Worm (Caenorhabditis elegans) whole organism, L2 larva: ENCODE results near the gene ddx-23.

Experiments
- C34F6.9 ChIP-seq: fragments of 150-350 bp; optimal IDR thresholded peaks from 2 replicates; lab custom pipeline; 2014; ENCODE audit warnings: missing biosample characterization, missing genetic modification characterization
- F13H6.1 ChIP-seq: sonication (generic microtip); optimal IDR thresholded peaks from 2 replicates; lab custom pipeline; 2016; ENCODE audit warnings: missing genetic modification characterization, missing compliant biosample characterization
- R02D3.7 ChIP-seq: fragments of 150-350 bp; optimal IDR thresholded peaks from 2 replicates; lab custom pipeline; 2014; ENCODE audit warnings: missing biosample characterization, missing genetic modification characterization
- Y55F3AM.14 ChIP-seq: fragments of 200-800 bp; sonication (Bioruptor generic); optimal IDR thresholded peaks from 2 replicates; lab custom pipeline; 2018; ENCODE audit warnings: mild to moderate bottlenecking, missing genetic modification characterization, missing compliant biosample characterization
- ZK546.5 ChIP-seq: sonication (generic microtip); optimal IDR thresholded peaks from 2 replicates; lab custom pipeline; 2017; ENCODE audit warnings: missing biosample characterization, missing genetic modification characterization
- alr-1 ChIP-seq: fragments of 150-350 bp; optimal IDR thresholded peaks from 2 replicates; lab custom pipeline; 2014; ENCODE audit warnings: missing biosample characterization, missing genetic modification characterization
- aly-2 ChIP-seq: fragments of 150-350 bp; optimal IDR thresholded peaks from 2 replicates; lab custom pipeline; 2014; ENCODE audit warnings: missing biosample characterization, missing genetic modification characterization
- ama-1 ChIP-seq: fragments of 150-350 bp; optimal IDR thresholded peaks from 2 replicates; lab custom pipeline; 2018; ENCODE audit warnings: inconsistent platforms
- blmp-1 ChIP-seq: sonication (generic microtip); optimal IDR thresholded peaks from 2 replicates; lab custom pipeline; 2017; ENCODE audit warnings: missing genetic modification characterization, mild to moderate bottlenecking, missing compliant biosample characterization, antibody characterized with exemption, moderate library complexity; ENCODE audit not compliant: insufficient read depth
- ceh-16 ChIP-seq: fragments of 150-350 bp; optimal IDR thresholded peaks from 2 replicates; lab custom pipeline; 2014; ENCODE audit warnings: missing biosample characterization, missing genetic modification characterization
- ceh-82 ChIP-seq: fragments of 150-350 bp; optimal IDR thresholded peaks from 2 replicates; lab custom pipeline; 2014; ENCODE audit warnings: missing biosample characterization, missing genetic modification characterization
- crh-2 ChIP-seq: sonication (generic microtip); optimal IDR thresholded peaks from 2 replicates; lab custom pipeline; 2017; ENCODE audit warnings: missing biosample characterization, missing genetic modification characterization
- dmd-4 ChIP-seq: sonication (generic microtip); optimal IDR thresholded peaks from 2 replicates; lab custom pipeline; 2017; ENCODE audit warnings: missing biosample characterization, missing genetic modification characterization
- egl-27 ChIP-seq: sonication (generic microtip); optimal IDR thresholded peaks from 3 replicates; lab custom pipeline; 2017; ENCODE audit warnings: missing biosample characterization, missing genetic modification reagents, missing genetic modification characterization
- elt-1 ChIP-seq: fragments of 150-350 bp; optimal IDR thresholded peaks from 2 replicates; lab custom pipeline; 2014; ENCODE audit warnings: missing biosample characterization, missing genetic modification characterization
- elt-3 ChIP-seq: sonication (generic microtip); optimal IDR thresholded peaks from 2 replicates; lab custom pipeline; 2017; ENCODE audit warnings: missing biosample characterization, missing genetic modification characterization
- fos-1 ChIP-seq: fragments of 150-350 bp; optimal IDR thresholded peaks from 2 replicates; lab custom pipeline; 2014; ENCODE audit warnings: missing biosample characterization, missing genetic modification characterization
- gmeb-1 ChIP-seq: fragments of 150-350 bp; optimal IDR thresholded peaks from 2 replicates; lab custom pipeline; 2014; ENCODE audit warnings: missing biosample characterization, missing genetic modification characterization
- lin-11 ChIP-seq: fragments of 150-350 bp; sonication (generic microtip); optimal IDR thresholded peaks from 2 replicates; lab custom pipeline; 2014; ENCODE audit warnings: missing biosample characterization, missing genetic modification characterization, inconsistent platforms, mixed read lengths
- lin-13 ChIP-seq: fragments of 150-350 bp; optimal IDR thresholded peaks from 2 replicates; lab custom pipeline; 2014; ENCODE audit warnings: missing biosample characterization, missing genetic modification reagents, missing genetic modification characterization
- lin-39 ChIP-seq: fragments of 150-350 bp; optimal IDR thresholded peaks from 2 replicates; lab custom pipeline; 2014; ENCODE audit warnings: missing biosample characterization, missing genetic modification reagents, missing genetic modification characterization
- lsy-2 ChIP-seq, 2 experiments: fragments of 150-350 bp in 1 of 2; sonication (generic microtip) in 1 of 2; optimal IDR thresholded peaks; 2 replicates each; lab custom pipeline; 2014 to 2017; ENCODE audit warnings: missing biosample characterization in 2 of 2, missing genetic modification characterization in 2 of 2
- mab-5 ChIP-seq: fragments of 150-350 bp; optimal IDR thresholded peaks from 2 replicates; lab custom pipeline; 2014; ENCODE audit warnings: missing biosample characterization, missing genetic modification characterization
- mbf-1 ChIP-seq: sonication (generic microtip); optimal IDR thresholded peaks from 2 replicates; lab custom pipeline; 2017; ENCODE audit warnings: missing biosample characterization, missing genetic modification characterization
- mdl-1 ChIP-seq, 2 experiments: fragments of 150-350 bp in 1 of 2; sonication (generic microtip) in 1 of 2; optimal IDR thresholded peaks; 2 replicates each; lab custom pipeline; 2017; ENCODE audit warnings: missing biosample characterization in 2 of 2, missing genetic modification characterization in 2 of 2
- nhr-10 ChIP-seq: sonication (generic microtip); optimal IDR thresholded peaks from 2 replicates; lab custom pipeline; 2017; ENCODE audit warnings: missing biosample characterization, missing genetic modification characterization
- nhr-11 ChIP-seq: fragments of 150-350 bp; optimal IDR thresholded peaks from 2 replicates; lab custom pipeline; 2014; ENCODE audit warnings: missing biosample characterization, missing genetic modification characterization
- nhr-12 ChIP-seq: fragments of 150-350 bp; optimal IDR thresholded peaks from 2 replicates; lab custom pipeline; 2014; ENCODE audit warnings: missing biosample characterization, missing genetic modification characterization
- nhr-129 ChIP-seq: fragments of 150-350 bp; optimal IDR thresholded peaks from 2 replicates; lab custom pipeline; 2014; ENCODE audit warnings: missing biosample characterization, missing genetic modification characterization
- nhr-21 ChIP-seq: fragments of 150-350 bp; optimal IDR thresholded peaks from 2 replicates; lab custom pipeline; 2014; ENCODE audit warnings: missing biosample characterization, missing genetic modification characterization
- nhr-237 ChIP-seq: fragments of 150-350 bp; optimal IDR thresholded peaks from 2 replicates; lab custom pipeline; 2014; ENCODE audit warnings: missing biosample characterization, missing genetic modification characterization
- nhr-25 ChIP-seq: fragments of 150-350 bp; sonication (generic microtip); optimal IDR thresholded peaks from 3 replicates; lab custom pipeline; 2014; ENCODE audit warnings: missing biosample characterization, missing genetic modification characterization
- nhr-6 ChIP-seq: fragments of 150-350 bp; optimal IDR thresholded peaks from 2 replicates; lab custom pipeline; 2014; ENCODE audit warnings: missing biosample characterization, missing genetic modification characterization
- peb-1 ChIP-seq: fragments of 150-350 bp; optimal IDR thresholded peaks from 2 replicates; lab custom pipeline; 2014; ENCODE audit warnings: missing biosample characterization, missing genetic modification characterization
- sem-4 ChIP-seq: fragments of 150-350 bp; optimal IDR thresholded peaks from 2 replicates; lab custom pipeline; 2014; ENCODE audit warnings: missing biosample characterization, missing genetic modification reagents, missing genetic modification characterization
- skn-1 ChIP-seq: sonication (generic microtip); optimal IDR thresholded peaks from 2 replicates; lab custom pipeline; 2017; ENCODE audit warnings: missing biosample characterization, missing genetic modification characterization
- sma-3 ChIP-seq: sonication (generic microtip); optimal IDR thresholded peaks from 2 replicates; lab custom pipeline; 2016; ENCODE audit warnings: missing genetic modification reagents, missing genetic modification characterization, missing compliant biosample characterization
- sma-9 ChIP-seq, 2 experiments: fragments of 150-350 bp in 1 of 2; sonication (generic microtip) in 1 of 2; optimal IDR thresholded peaks; 2 replicates each; lab custom pipeline; 2014 to 2016; ENCODE audit warnings: missing genetic modification characterization in 2 of 2, mild to moderate bottlenecking in 1 of 2, missing biosample characterization in 1 of 2, missing compliant biosample characterization in 1 of 2, missing genetic modification reagents in 1 of 2, moderate library complexity in 1 of 2
- snpc-4 ChIP-seq: fragments of 150-350 bp; optimal IDR thresholded peaks from 2 replicates; lab custom pipeline; 2014; ENCODE audit warnings: missing biosample characterization, missing genetic modification characterization
- unc-39 ChIP-seq: fragments of 150-350 bp; optimal IDR thresholded peaks from 2 replicates; lab custom pipeline; 2014; ENCODE audit warnings: missing biosample characterization, missing genetic modification characterization
- unc-55 ChIP-seq: fragments of 150-350 bp; sonication (generic microtip); optimal IDR thresholded peaks from 3 replicates; lab custom pipeline; 2014; ENCODE audit warnings: missing biosample characterization, missing genetic modification reagents, missing genetic modification characterization
- unc-62 ChIP-seq: fragments of 150-350 bp; optimal IDR thresholded peaks from 2 replicates; lab custom pipeline; 2014; ENCODE audit warnings: missing biosample characterization, missing genetic modification reagents, missing genetic modification characterization
- zag-1 ChIP-seq: fragments of 150-350 bp; optimal IDR thresholded peaks from 2 replicates; lab custom pipeline; 2014; ENCODE audit warnings: missing biosample characterization, missing genetic modification characterization
- ztf-1 ChIP-seq: fragments of 200-800 bp; sonication (Bioruptor generic); conservative IDR thresholded peaks from 2 replicates; pipeline ENCODE4 v1.3.6; 2022; ENCODE audit warnings: missing genetic modification characterization, missing compliant biosample characterization
- ztf-11 ChIP-seq: sonication (generic microtip); optimal IDR thresholded peaks from 2 replicates; lab custom pipeline; 2017; ENCODE audit warnings: missing biosample characterization, missing genetic modification characterization
- ztf-4 ChIP-seq: fragments of 150-350 bp; optimal IDR thresholded peaks from 2 replicates; lab custom pipeline; 2014; ENCODE audit warnings: missing biosample characterization, missing genetic modification characterization

The ddx-23 gene

DNA sequence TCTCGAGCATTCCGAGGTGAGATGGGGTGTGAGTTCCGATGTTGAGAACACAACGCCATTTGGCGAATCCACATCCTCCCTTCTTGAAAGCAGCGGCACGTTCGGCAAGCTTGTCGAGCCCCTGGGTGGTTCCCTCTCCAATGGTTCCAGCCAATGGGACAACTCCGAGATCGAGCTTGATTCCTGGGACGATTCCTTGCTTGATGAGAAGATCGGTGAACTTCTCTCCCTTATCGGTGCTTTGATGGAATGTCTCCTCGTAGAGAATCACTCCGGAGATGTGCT is 22.3 kb upstream of the ddx-23 start:
- TF ChIP-seq lin-39 (tag; lab: Kevin White, UChicago) (no peak), nhr-21 (tag; lab: Kevin White, UChicago) (no peak), unc-62 (GFP tag; lab: Kevin White, UChicago) (no peak), zag-1 (no peak), nhr-11 (tag; lab: Kevin White, UChicago) (no peak), R02D3.7 (tag; lab: Kevin White, UChicago) (no peak), blmp-1 (tag; lab: Kevin White, UChicago) (no peak), nhr-25 (tag; lab: Kevin White, UChicago) (no peak), ztf-4 (tag; lab: Kevin White, UChicago) (no peak), sma-9 (GFP tag; optimal IDR thresholded peaks at IDR 0.05; lab: Kevin White, UChicago) (no peak), sma-9 (tag; optimal IDR thresholded peaks at IDR 0.05; lab: Kevin White, UChicago) (no peak), egl-27 (tag; lab: Kevin White, UChicago) (no peak), C34F6.9 (tag; lab: Kevin White, UChicago) (no peak), fos-1 (tag; lab: Kevin White, UChicago) (no peak), aly-2 (tag; lab: Kevin White, UChicago) (no peak), mbf-1 (no peak)

DNA sequence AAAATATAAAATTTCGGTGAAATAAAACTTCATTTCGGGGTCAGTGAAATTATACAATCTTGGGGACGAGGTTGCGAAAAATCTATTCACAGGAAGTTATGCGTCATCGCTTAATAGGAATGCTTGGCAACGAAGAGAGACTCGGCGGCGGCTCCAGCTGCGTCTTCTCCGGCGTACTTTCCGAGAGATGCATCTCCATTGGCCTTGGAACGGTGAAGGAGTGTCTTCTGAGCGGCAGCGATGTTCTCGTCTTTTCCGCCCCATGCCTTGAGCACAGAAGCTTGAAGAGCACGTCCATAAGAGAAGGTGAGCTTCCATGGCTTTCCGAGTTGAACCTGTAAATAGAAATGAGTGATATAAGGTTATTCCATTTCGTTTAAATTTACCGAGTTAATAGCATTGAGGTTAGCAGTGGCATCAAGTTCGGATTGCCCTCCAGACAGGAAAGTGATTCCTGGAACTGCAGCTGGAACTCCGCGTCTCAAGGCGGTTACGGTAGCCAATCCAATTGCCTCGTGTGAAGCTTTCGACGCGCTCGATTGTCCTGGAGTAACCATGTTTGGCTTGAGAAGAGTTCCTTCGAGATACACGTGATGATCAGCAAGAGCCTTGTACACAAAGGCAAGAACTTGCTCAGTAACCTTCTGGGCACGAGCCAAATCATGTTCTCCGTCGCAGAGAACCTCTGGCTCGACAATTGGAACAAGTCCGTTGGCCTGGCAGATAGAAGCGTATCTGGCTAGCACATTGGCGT is 21.8 kb upstream of the ddx-23 start:
- no peak for TF ChIP-seq ztf-1 (GFP tag; lab: Robert Waterston, UW)
- TF ChIP-seq nhr-129 (tag; lab: Kevin White, UChicago) = peak; percentile 6

DNA sequence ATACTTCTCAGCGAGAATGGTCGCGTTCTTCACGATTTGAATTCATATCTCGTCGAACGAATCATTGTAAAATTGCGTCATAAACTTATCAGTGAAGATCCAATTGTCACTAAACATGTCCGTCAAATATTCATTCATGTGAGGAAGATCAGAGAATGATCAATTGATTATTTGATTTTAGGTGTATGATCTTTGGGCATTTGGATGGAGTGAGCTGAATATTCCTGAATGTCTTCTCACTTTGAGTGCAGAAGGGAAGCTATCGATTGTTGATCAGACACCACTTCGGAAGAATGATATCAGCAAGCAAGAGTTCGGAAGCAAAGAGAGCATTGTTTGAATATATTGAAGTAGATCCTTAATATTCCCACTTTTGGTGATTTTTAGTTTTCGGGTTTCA is 21.2 kb upstream of the ddx-23 start:
- peak; percentile 96 for TF ChIP-seq nhr-21 (tag; lab: Kevin White, UChicago)
- no peak for TF ChIP-seq ztf-1 (GFP tag; lab: Robert Waterston, UW)
- TF ChIP-seq F13H6.1 (tag; lab: Kevin White, UChicago) = no peak
- TF ChIP-seq dmd-4 = no peak
- peak; percentile 34 for TF ChIP-seq unc-62 (GFP tag; lab: Kevin White, UChicago)
- TF ChIP-seq elt-3 (tag; lab: Kevin White, UChicago) = no peak
- no peak for TF ChIP-seq ZK546.5 (tag; lab: Kevin White, UChicago)
- TF ChIP-seq fos-1 (tag; lab: Kevin White, UChicago) = peak; percentile 42
- no peak for TF ChIP-seq mab-5 (tag; lab: Kevin White, UChicago)
- peak in 1 of 2 experiments; percentile 42 for TF ChIP-seq mdl-1 (tag; optimal IDR thresholded peaks at IDR 0.05; lab: Kevin White, UChicago)
- no peak for TF ChIP-seq unc-55
- no peak for TF ChIP-seq nhr-10 (tag; lab: Kevin White, UChicago)
- peak; percentile 87 for TF ChIP-seq ama-1 (lab: Kevin White, UChicago)
- TF ChIP-seq nhr-129 (tag; lab: Kevin White, UChicago) = peak; percentile 77
- TF ChIP-seq peb-1 (tag; lab: Kevin White, UChicago) = no peak
- peak; percentile 71 for TF ChIP-seq crh-2 (tag; lab: Kevin White, UChicago)
- TF ChIP-seq aly-2 (tag; lab: Kevin White, UChicago) = no peak
- TF ChIP-seq lin-39 (tag; lab: Kevin White, UChicago) = no peak
- peak; percentile 31 for TF ChIP-seq nhr-6 (tag; lab: Kevin White, UChicago)
- peak in 1 of 2 experiments; percentile 56 for TF ChIP-seq lsy-2 (tag; optimal IDR thresholded peaks at IDR 0.05; lab: Kevin White, UChicago)
- TF ChIP-seq alr-1 = no peak
- no peak for TF ChIP-seq elt-1
- TF ChIP-seq C34F6.9 (tag; lab: Kevin White, UChicago) = no peak
- no peak for TF ChIP-seq ztf-11 (tag; lab: Kevin White, UChicago)
- no peak for TF ChIP-seq mbf-1
- TF ChIP-seq nhr-12 (tag; lab: Kevin White, UChicago) = no peak
- TF ChIP-seq R02D3.7 (tag; lab: Kevin White, UChicago) = no peak
- TF ChIP-seq sem-4 (tag; lab: Kevin White, UChicago) = no peak
- TF ChIP-seq nhr-11 (tag; lab: Kevin White, UChicago) = no peak
- TF ChIP-seq egl-27 (tag; lab: Kevin White, UChicago) = no peak
- no peak for TF ChIP-seq Y55F3AM.14 (GFP tag; lab: Kevin White, UChicago)
- no peak for TF ChIP-seq nhr-237
- no peak for TF ChIP-seq zag-1
- no peak for TF ChIP-seq snpc-4
- TF ChIP-seq gmeb-1 (tag; lab: Kevin White, UChicago) = peak; percentile 68
- TF ChIP-seq ceh-82 (tag; lab: Kevin White, UChicago) = no peak
- peak; percentile 56 for TF ChIP-seq nhr-25 (tag; lab: Kevin White, UChicago)
- peak; percentile 65 for TF ChIP-seq blmp-1 (tag; lab: Kevin White, UChicago)
- no peak for TF ChIP-seq ceh-16 (tag; lab: Kevin White, UChicago)
- peak; percentile 34 for TF ChIP-seq skn-1
- no peak for TF ChIP-seq unc-39
- peak; percentile 74 for TF ChIP-seq sma-9 (GFP tag; optimal IDR thresholded peaks at IDR 0.05; lab: Kevin White, UChicago)
- no peak for TF ChIP-seq sma-9 (tag; optimal IDR thresholded peaks at IDR 0.05; lab: Kevin White, UChicago)
- TF ChIP-seq sma-3 (GFP tag; lab: Kevin White, UChicago) = peak; percentile 79
- TF ChIP-seq ztf-4 (tag; lab: Kevin White, UChicago) = peak; percentile 57
- TF ChIP-seq lin-11 (tag; lab: Kevin White, UChicago) = no peak
- TF ChIP-seq lin-13 (GFP tag; lab: Kevin White, UChicago) = peak; percentile 15
